Fruit fly (Drosophila melanogaster) whole organism, prepupa: ENCODE measurements around the gene CG9592.

Experiments used
- CG11762 ChIP-seq: fragments of 200-800 bp; sonication (Bioruptor generic); optimal IDR thresholded peaks from 3 replicates; lab custom pipeline; 2016; ENCODE audit warnings: missing biosample characterization, missing genetic modification characterization; ENCODE audit not compliant: insufficient read depth
- CG15336 ChIP-seq: fragments of 200-800 bp; sonication (Bioruptor generic); IDR thresholded peaks from 2 replicates; pipeline ENCODE4 v1.3.6; 2022; ENCODE audit warnings: missing biosample characterization, missing genetic modification characterization
- CG3032 ChIP-seq: fragments of 200-800 bp; optimal IDR thresholded peaks from 2 replicates; lab custom pipeline; 2019; ENCODE audit warnings: missing biosample characterization, mild to moderate bottlenecking, missing genetic modification characterization, moderate library complexity
- CG31627 ChIP-seq: fragments of 200-800 bp; sonication (Bioruptor generic); optimal IDR thresholded peaks from 3 replicates; lab custom pipeline; 2016; ENCODE audit warnings: missing biosample characterization, missing genetic modification characterization
- CG32006 ChIP-seq: fragments of 200-800 bp; sonication (Bioruptor generic); optimal IDR thresholded peaks from 3 replicates; lab custom pipeline; 2017; ENCODE audit warnings: missing biosample characterization, mild to moderate bottlenecking, missing genetic modification characterization
- CG3919 ChIP-seq: fragments of 200-800 bp; sonication (Bioruptor generic); optimal IDR thresholded peaks from 3 replicates; lab custom pipeline; 2016; ENCODE audit warnings: missing biosample characterization, missing genetic modification characterization
- CG6808 ChIP-seq: fragments of 200-800 bp; sonication (Bioruptor generic); optimal IDR thresholded peaks from 3 replicates; lab custom pipeline; 2017; ENCODE audit warnings: missing biosample characterization, missing genetic modification characterization, mild to moderate bottlenecking, moderate library complexity, missing genetic modification reagents
- CG7368 ChIP-seq: fragments of 200-800 bp; sonication (Bioruptor generic); optimal IDR thresholded peaks from 3 replicates; lab custom pipeline; 2016; ENCODE audit warnings: missing biosample characterization, missing genetic modification characterization
- CG8319 ChIP-seq: fragments of 200-800 bp; sonication (Bioruptor generic); optimal IDR thresholded peaks from 3 replicates; lab custom pipeline; 2016; ENCODE audit warnings: missing biosample characterization, missing genetic modification characterization
- CG8632 ChIP-seq: fragments of 200-800 bp; sonication (Bioruptor generic); optimal IDR thresholded peaks from 3 replicates; lab custom pipeline; 2016; ENCODE audit warnings: missing biosample characterization, missing genetic modification characterization
- CG9139 ChIP-seq: fragments of 200-800 bp; sonication (Bioruptor generic); optimal IDR thresholded peaks from 3 replicates; lab custom pipeline; 2017; ENCODE audit warnings: missing biosample characterization, mild to moderate bottlenecking, missing genetic modification characterization
- Eip75B ChIP-seq: fragments of 200-800 bp; sonication (Bioruptor generic); optimal IDR thresholded peaks from 3 replicates; lab custom pipeline; 2016; ENCODE audit warnings: missing biosample characterization, missing genetic modification characterization
- Eip78C ChIP-seq: fragments of 200-800 bp; sonication (Bioruptor generic); peaks from one replicate; lab custom pipeline; 2016; ENCODE audit warnings: missing biosample characterization, missing genetic modification characterization
- Ets21C ChIP-seq: fragments of 200-800 bp; sonication (Bioruptor generic); optimal IDR thresholded peaks from 3 replicates; lab custom pipeline; 2016; ENCODE audit warnings: missing biosample characterization, missing genetic modification characterization
- Gug ChIP-seq: fragments of 200-800 bp; sonication (Bioruptor generic); IDR thresholded peaks from 2 replicates; pipeline ENCODE4 v1.3.6; 2022; ENCODE audit warnings: missing biosample characterization, missing genetic modification characterization
- Hr39 ChIP-seq: fragments of 200-800 bp; sonication (Bioruptor generic); optimal IDR thresholded peaks from 2 replicates; lab custom pipeline; 2016; ENCODE audit warnings: missing biosample characterization, missing genetic modification characterization
- Lpt ChIP-seq: fragments of 200-800 bp; sonication (Bioruptor generic); optimal IDR thresholded peaks from 3 replicates; lab custom pipeline; 2016; ENCODE audit warnings: missing biosample characterization, missing genetic modification characterization
- OdsH ChIP-seq: fragments of 200-800 bp; sonication (Bioruptor generic); optimal IDR thresholded peaks from 3 replicates; lab custom pipeline; 2016; ENCODE audit warnings: missing biosample characterization, missing genetic modification characterization
- achi ChIP-seq: fragments of 200-800 bp; sonication (Bioruptor generic); optimal IDR thresholded peaks from 3 replicates; lab custom pipeline; 2016; ENCODE audit warnings: missing biosample characterization, missing genetic modification characterization
- cyc ChIP-seq: fragments of 200-800 bp; sonication (Bioruptor generic); optimal IDR thresholded peaks from 3 replicates; lab custom pipeline; 2016; ENCODE audit warnings: missing biosample characterization, missing genetic modification characterization
- dac ChIP-seq: fragments of 200-800 bp; sonication (Bioruptor generic); optimal IDR thresholded peaks from 2 replicates; lab custom pipeline; 2017; ENCODE audit warnings: missing biosample characterization, mild to moderate bottlenecking, missing genetic modification characterization
- dsx ChIP-seq: fragments of 200-800 bp; optimal IDR thresholded peaks from 3 replicates; lab custom pipeline; 2019; ENCODE audit warnings: missing biosample characterization, mild to moderate bottlenecking, missing genetic modification characterization, moderate library complexity; ENCODE audit not compliant: poor library complexity, severe bottlenecking
- eg ChIP-seq: fragments of 200-800 bp; sonication (Bioruptor generic); IDR thresholded peaks from 3 replicates; pipeline ENCODE4 v1.3.6; 2022; ENCODE audit warnings: missing biosample characterization, missing genetic modification characterization
- esn ChIP-seq: fragments of 200-800 bp; sonication (Bioruptor generic); optimal IDR thresholded peaks from 2 replicates; lab custom pipeline; 2016; ENCODE audit warnings: missing biosample characterization, mild to moderate bottlenecking, missing genetic modification characterization, moderate library complexity
- fd85E ChIP-seq: fragments of 200-800 bp; sonication (Bioruptor generic); optimal IDR thresholded peaks from 3 replicates; lab custom pipeline; 2016; ENCODE audit warnings: missing biosample characterization, missing genetic modification characterization
- fkh ChIP-seq: fragments of 200-800 bp; sonication (Bioruptor generic); optimal IDR thresholded peaks from 3 replicates; lab custom pipeline; 2017; ENCODE audit warnings: missing biosample characterization, mild to moderate bottlenecking, missing genetic modification characterization, moderate library complexity
- lz ChIP-seq: fragments of 200-800 bp; sonication (Bioruptor generic); optimal IDR thresholded peaks from 3 replicates; lab custom pipeline; 2016; ENCODE audit warnings: missing biosample characterization, missing genetic modification characterization
- net ChIP-seq: fragments of 200-800 bp; sonication (Bioruptor generic); optimal IDR thresholded peaks from 3 replicates; lab custom pipeline; 2016; ENCODE audit warnings: missing biosample characterization, missing genetic modification characterization
- spab ChIP-seq: fragments of 200-800 bp; sonication (Bioruptor generic); optimal IDR thresholded peaks from 2 replicates; lab custom pipeline; 2017; ENCODE audit warnings: missing biosample characterization, mild to moderate bottlenecking, missing genetic modification characterization, missing genetic modification reagents
- svp ChIP-seq: fragments of 200-800 bp; sonication (Bioruptor generic); peaks from one replicate; lab custom pipeline; 2016; ENCODE audit warnings: missing biosample characterization, missing genetic modification characterization

CG9592 gene

DNA sequence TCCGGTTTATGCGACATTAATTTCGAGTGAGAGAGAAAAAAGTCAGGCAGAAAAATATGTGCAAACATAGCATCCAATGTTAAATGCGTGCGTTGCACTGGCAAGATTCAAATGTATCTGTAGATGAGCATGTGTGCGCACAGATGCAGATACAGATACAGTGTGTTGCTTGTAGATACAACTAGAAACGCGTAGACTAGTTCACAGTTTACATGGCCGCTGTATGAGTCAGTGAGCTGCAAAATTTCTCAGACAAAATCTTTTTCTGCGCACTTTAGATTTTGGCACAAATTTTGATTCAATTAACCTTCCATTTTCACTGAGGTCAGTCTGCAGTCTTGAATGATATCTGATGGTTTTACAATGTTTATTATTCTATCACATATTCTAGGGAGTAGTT lies 38.6 kb downstream of the CG9592 start:
- no peak for TF ChIP-seq eg (GFP tag; lab: Robert Waterston, UW)
- peak; percentile 22 for TF ChIP-seq CG6808 (GFP tag; lab: Kevin White, UChicago)
- no peak for TF ChIP-seq CG31627 (GFP tag; lab: Kevin White, UChicago)
- peak; percentile 6 for TF ChIP-seq dsx
- TF ChIP-seq CG9139 (GFP tag; lab: Kevin White, UChicago) = peak; percentile 3
- peak; percentile 31 for TF ChIP-seq Lpt (GFP tag; lab: Kevin White, UChicago)
- TF ChIP-seq CG15336 = 0 out of 2 replicates have a peak, but pooled peaks have one; percentile 11
- TF ChIP-seq CG3919 (GFP tag; lab: Kevin White, UChicago) = no peak
- TF ChIP-seq CG8319 = no peak

DNA sequence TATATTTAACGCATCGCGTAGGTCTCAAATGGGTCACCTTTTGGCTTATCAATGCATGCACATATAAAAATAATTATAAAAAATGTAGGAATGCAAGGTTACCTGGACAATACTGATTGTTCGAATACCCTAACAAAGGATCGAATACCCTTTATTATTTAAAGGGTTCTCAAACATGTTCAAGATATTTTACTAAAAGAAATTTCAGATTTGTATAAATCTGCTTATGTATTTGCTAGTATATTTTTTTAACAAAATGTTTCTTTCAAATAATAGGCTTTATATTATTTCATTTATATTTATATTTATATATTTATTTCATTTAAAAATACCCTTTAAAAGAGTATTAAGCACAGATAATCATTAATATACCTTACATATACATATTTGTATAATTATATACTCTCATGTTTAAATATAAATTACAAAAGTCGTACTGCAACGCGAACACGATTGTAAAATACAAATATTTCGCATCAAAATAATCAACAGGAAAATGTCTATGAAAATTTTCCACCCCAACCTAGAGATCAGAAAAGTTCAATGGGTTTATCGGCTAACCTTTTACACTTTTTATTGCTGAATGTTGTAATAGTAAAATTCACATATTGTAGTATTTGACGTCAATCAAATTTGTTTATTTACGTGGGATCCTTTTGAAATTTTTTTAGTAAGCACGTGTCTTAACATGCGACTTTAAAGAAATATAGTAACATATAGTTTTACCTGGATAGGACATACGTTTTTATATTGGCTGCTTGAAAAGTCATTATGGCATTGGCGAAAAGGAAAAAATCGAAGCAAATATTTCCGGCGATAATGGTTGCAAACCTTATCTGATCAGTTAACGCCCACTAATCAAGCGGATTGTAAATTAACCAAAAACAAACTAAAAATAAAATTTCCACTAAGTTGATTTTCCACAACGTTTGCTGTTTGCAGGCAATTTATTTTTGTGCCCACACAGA lies 39.4 kb downstream of the CG9592 start:
- TF ChIP-seq dac (GFP tag; lab: Kevin White, UChicago) (no peak), achi (GFP tag; lab: Kevin White, UChicago) (no peak), CG3032 (tag; lab: Kevin White, UChicago) (peak; percentile 1), svp (peak; percentile 90), Eip78C (GFP tag; lab: Kevin White, UChicago) (peak; percentile 37)
- TF ChIP-seq, all 60 proteins: peak for 3

DNA sequence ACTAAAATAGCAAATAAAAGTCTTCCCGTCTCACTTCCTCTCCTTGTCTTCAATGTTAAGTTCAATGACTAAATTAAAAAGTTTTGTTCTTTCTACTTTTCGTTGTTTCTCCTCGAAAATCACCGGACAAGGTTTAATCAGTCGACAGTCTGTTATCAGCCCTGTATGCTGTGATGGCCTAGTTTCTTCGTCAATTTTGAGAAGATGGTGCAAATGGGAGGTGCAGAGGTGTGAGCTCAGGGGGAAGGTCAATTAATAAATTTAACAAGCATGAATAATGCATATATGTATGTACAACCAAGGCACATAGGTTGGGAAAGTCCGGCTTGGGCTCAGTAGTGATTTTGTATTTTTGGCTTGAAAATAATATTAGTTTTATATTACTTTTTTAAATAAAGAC lies 40.4 kb downstream of the CG9592 start:
- no peak for TF ChIP-seq Hr39 (GFP tag; lab: Kevin White, UChicago)
- peak; percentile 70 for TF ChIP-seq svp
- TF ChIP-seq, all 60 proteins: peak for 1

DNA sequence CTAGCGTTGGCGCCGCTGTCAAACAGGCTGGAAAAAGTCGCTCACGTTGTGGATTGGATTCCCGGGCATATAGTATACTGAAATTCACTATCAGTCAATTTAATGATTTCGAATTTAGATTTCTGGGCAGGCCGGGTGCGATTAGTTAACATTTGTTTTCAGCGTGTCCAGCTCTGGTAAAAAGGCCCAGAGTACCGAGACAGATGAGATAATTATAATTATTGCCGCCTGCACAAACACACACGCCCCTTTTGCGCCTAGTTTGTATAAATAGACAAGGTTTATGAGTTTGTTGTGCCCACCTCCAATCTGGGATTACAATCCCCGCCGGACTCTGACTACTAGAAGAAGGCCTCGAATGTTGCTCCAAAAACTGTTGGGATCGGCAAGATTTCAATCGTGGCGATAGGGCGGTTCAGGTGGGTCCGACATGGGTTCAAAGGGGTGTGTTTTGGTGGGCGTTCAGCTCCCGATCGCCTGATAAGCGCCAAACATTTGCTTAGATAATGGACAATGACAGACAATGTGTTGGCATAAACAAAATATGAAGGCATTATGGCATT lies 41.4 kb downstream of the CG9592 start:
- TF ChIP-seq Eip75B (no peak), Ets21C (GFP tag; lab: Kevin White, UChicago) (no peak), CG6808 (GFP tag; lab: Kevin White, UChicago) (peak; percentile 1), Gug (no peak)
- TF ChIP-seq, all 60 proteins: peak for 1

DNA sequence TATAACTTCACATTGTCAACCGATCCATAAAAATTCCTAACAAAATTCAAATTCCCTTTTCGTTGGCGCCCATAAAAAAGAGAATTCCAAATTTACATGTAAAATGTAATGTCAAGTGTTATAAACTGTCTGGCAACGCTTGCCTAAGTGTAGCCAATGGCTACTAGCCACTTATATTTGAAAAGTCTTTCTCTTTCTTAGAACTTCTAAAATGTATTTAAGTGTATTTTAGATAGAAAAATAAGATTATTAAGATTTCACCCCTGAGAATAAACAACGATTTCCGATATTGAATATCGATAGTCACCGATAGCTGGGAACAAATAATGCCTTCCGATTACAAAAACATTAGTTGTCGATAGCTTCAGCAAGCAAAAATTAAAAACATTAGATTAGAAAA lies 42.0 kb downstream of the CG9592 start, which contains the start of gene CG34039:
Gene CG34039 (plus strand): TSS at position 342 of the 400 bp plus-strand sequence.
- no peak for TF ChIP-seq CG9139 (GFP tag; lab: Kevin White, UChicago)
- TF ChIP-seq svp = peak; percentile 68
- no peak for TF ChIP-seq cyc (GFP tag; lab: Kevin White, UChicago)
- no peak for TF ChIP-seq dac (GFP tag; lab: Kevin White, UChicago)
- no peak for TF ChIP-seq CG3919 (GFP tag; lab: Kevin White, UChicago)
- no peak for TF ChIP-seq CG11762
- no peak for TF ChIP-seq CG7368
- TF ChIP-seq net (GFP tag; lab: Kevin White, UChicago) = no peak
- TF ChIP-seq Eip78C (GFP tag; lab: Kevin White, UChicago) = peak; percentile 42
- no peak for TF ChIP-seq lz (GFP tag; lab: Kevin White, UChicago)
- TF ChIP-seq Eip75B = no peak
- TF ChIP-seq dsx = no peak
- no peak for TF ChIP-seq fd85E
- no peak for TF ChIP-seq spab (GFP tag; lab: Kevin White, UChicago)
- peak; percentile 76 for TF ChIP-seq fkh (GFP tag; lab: Kevin White, UChicago)
- no peak for TF ChIP-seq CG32006 (GFP tag; lab: Kevin White, UChicago)
- peak; percentile 21 for TF ChIP-seq esn (GFP tag; lab: Kevin White, UChicago)
- TF ChIP-seq, all 60 proteins: peak for 4

DNA sequence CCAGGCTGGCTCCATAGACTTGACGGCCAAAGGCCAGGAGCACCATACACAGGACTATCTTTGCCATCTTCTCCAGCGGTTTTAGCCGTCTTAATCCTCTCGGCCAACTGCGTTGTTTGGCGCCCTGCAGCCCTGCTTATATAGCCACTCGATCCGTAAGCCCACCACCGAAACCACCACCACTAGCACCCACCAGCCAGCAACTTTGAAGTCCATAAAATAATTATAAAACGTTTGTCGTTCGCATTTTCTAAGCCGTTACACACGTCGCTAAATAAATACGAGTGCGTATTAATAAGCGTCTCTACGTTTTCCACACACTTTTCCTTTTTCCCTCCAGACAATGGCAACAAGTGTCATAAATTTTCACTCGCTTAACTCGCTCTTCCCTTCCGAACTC lies 43.0 kb downstream of the CG9592 start, which contains the start of gene Lk:
Gene Lk (minus strand): TSS at position 101 of the 400 bp plus-strand sequence.
- TF ChIP-seq spab (GFP tag; lab: Kevin White, UChicago) = no peak
- no peak for TF ChIP-seq CG8632 (GFP tag; lab: Kevin White, UChicago)
- TF ChIP-seq CG8319 = no peak
- no peak for TF ChIP-seq CG15336
- TF ChIP-seq OdsH (GFP tag; lab: Kevin White, UChicago) = no peak
- no peak for TF ChIP-seq esn (GFP tag; lab: Kevin White, UChicago)
